Fruit fly (Drosophila melanogaster) whole organism: ENCODE measurements around the gene CG15005.

ENCODE experiments used
- CG8478 ChIP-seq: fragments of >200 bp; optimal IDR thresholded peaks from 2 replicates; lab custom pipeline; 2018; ENCODE audit warnings: inconsistent platforms
- Dll ChIP-seq: fragments of >200 bp; optimal IDR thresholded peaks from 2 replicates; lab custom pipeline; 2017
- EcR ChIP-seq, 2 experiments: fragments of >200 bp; optimal IDR thresholded peaks; 2 replicates each; lab custom pipeline; 2017; ENCODE audit warnings: missing biosample characterization in 2 of 2, missing genetic modification characterization in 2 of 2, missing genetic modification reagents in 2 of 2
- pan ChIP-seq: fragments of >200 bp; optimal IDR thresholded peaks from 2 replicates; lab custom pipeline; 2017
- psq ChIP-seq: fragments of >200 bp; optimal IDR thresholded peaks from 2 replicates; lab custom pipeline; 2017
- usp ChIP-seq: fragments of >200 bp; optimal IDR thresholded peaks from 2 replicates; lab custom pipeline; 2017; ENCODE audit warnings: missing biosample characterization, missing genetic modification characterization, mixed read lengths

CG15005 gene

DNA sequence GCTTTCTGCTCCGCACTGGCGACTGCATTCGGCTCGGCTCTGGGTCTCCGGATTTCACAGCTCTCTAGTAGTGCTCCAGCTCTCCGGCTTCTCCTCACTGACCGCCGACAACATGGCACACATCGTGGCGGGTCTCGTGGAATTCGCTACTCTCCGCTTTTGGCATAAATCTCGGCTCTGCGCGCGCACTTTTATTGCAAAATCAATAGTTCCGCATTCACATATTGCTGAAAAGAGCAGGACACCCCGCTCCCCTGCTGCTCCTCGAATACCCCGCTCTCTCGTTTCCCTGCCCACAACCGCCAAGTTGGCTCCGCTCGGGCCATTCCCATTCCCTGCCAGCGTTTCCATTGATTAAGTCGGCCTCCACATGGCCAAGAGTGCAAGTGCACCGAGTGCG lies 18.9 kb downstream of the CG15005 start:
- TF ChIP-seq psq (lab: Kevin White, UChicago) (no peak), usp (no peak), CG8478 (no peak), Dll (lab: Kevin White, UChicago) (no peak), EcR (GFP tag; optimal IDR thresholded peaks at IDR 0.05; lab: Kevin White, UChicago) (no peak), pan (lab: Kevin White, UChicago) (no peak)

DNA sequence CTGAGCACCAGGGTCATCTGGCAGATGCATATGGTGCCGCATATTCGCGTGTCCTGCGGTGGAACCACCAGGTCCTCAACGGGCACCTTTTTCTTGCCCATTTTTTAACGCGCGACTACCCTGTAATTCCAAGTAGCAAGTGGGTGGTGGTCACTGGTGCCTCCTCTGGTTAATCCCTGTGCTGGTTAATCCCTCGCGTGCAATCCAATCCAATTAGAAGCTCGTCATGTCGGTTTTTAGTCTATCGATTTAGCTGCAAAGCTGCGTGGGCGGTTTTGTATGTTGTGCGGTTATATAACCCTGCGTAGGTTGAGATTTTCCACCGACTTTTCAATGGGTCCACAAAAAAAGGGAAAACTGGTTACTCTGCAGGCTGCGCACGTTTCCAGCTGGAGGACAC lies 19.6 kb downstream of the CG15005 start, which contains the start of gene Teh3:
Gene Teh3 (minus strand): TSS at position 101 of the 400 bp plus-strand sequence.
- TF ChIP-seq EcR (GFP tag; optimal IDR thresholded peaks at IDR 0.05; lab: Kevin White, UChicago), result no peak
- no peak for TF ChIP-seq Dll (lab: Kevin White, UChicago)
- no peak for TF ChIP-seq CG8478
- TF ChIP-seq usp, result no peak
- no peak for TF ChIP-seq pan (lab: Kevin White, UChicago)
- no peak for TF ChIP-seq psq (lab: Kevin White, UChicago)

- no peak for TF ChIP-seq EcR (GFP tag; optimal IDR thresholded peaks at IDR 0.05; lab: Kevin White, UChicago)
- TF ChIP-seq usp, result no peak
- TF ChIP-seq psq (lab: Kevin White, UChicago), result no peak
- TF ChIP-seq Dll (lab: Kevin White, UChicago), result no peak
Measured at dm6 chr3L:4177981-4178562, 26.1 kb downstream of the CG15005 start, which contains the start of gene Teh4. Gene Teh4 (minus strand): TSS chr3L:4178270.

- TF ChIP-seq usp, result no peak
- no peak for TF ChIP-seq psq (lab: Kevin White, UChicago)
- TF ChIP-seq Dll (lab: Kevin White, UChicago), result no peak
- no peak for TF ChIP-seq pan (lab: Kevin White, UChicago)
- no peak for TF ChIP-seq CG8478
- TF ChIP-seq EcR (GFP tag; optimal IDR thresholded peaks at IDR 0.05; lab: Kevin White, UChicago), result no peak
Measured at dm6 chr3L:4173584-4173983, 30.6 kb downstream of the CG15005 start, which contains the start of gene CG18675. Gene CG18675 (plus strand): TSS chr3L:4173884.

- TF ChIP-seq psq (lab: Kevin White, UChicago), result no peak
- no peak for TF ChIP-seq usp
- no peak for TF ChIP-seq Dll (lab: Kevin White, UChicago)
- TF ChIP-seq CG8478, result no peak
- TF ChIP-seq EcR (GFP tag; optimal IDR thresholded peaks at IDR 0.05; lab: Kevin White, UChicago), result no peak
- TF ChIP-seq pan (lab: Kevin White, UChicago), result no peak
Measured at dm6 chr3L:4169957-4170651, 34.0 kb downstream of the CG15005 start, which contains the start of gene Ero1L. Gene Ero1L (plus strand): TSS chr3L:4170404.

- TF ChIP-seq EcR (GFP tag; optimal IDR thresholded peaks at IDR 0.05; lab: Kevin White, UChicago) (no peak), pan (lab: Kevin White, UChicago) (no peak), psq (lab: Kevin White, UChicago) (no peak), Dll (lab: Kevin White, UChicago) (no peak), usp (no peak), CG8478 (no peak)
Measured at dm6 chr3L:4167353-4167842, 36.7 kb downstream of the CG15005 start, which contains the start of gene mas. Gene mas (minus strand): TSS chr3L:4167464.

dm6 chr3L:4160926-4161325 lies 43.2 kb downstream of the CG15005 start, which contains the start of gene nab:
Gene nab (minus strand): TSS chr3L:4160932.
- TF ChIP-seq CG8478 (no peak), usp (no peak), pan (lab: Kevin White, UChicago) (no peak), Dll (lab: Kevin White, UChicago) (no peak), EcR (GFP tag; optimal IDR thresholded peaks at IDR 0.05; lab: Kevin White, UChicago) (no peak), psq (lab: Kevin White, UChicago) (no peak)

dm6 chr3L:4159264-4159663 lies 44.9 kb downstream of the CG15005 start:
- TF ChIP-seq pan (lab: Kevin White, UChicago), result no peak
- TF ChIP-seq usp, result no peak
- no peak for TF ChIP-seq EcR (GFP tag; optimal IDR thresholded peaks at IDR 0.05; lab: Kevin White, UChicago)
- TF ChIP-seq Dll (lab: Kevin White, UChicago), result no peak
- no peak for TF ChIP-seq psq (lab: Kevin White, UChicago)

- TF ChIP-seq psq (lab: Kevin White, UChicago) (no peak), Dll (lab: Kevin White, UChicago) (no peak), EcR (GFP tag; optimal IDR thresholded peaks at IDR 0.05; lab: Kevin White, UChicago) (no peak), usp (no peak), CG8478 (no peak), pan (lab: Kevin White, UChicago) (no peak)
Measured at dm6 chr3L:4158361-4158760, 45.8 kb downstream of the CG15005 start.

dm6 chr3L:4157852-4158251 lies 46.3 kb downstream of the CG15005 start:
- no peak for TF ChIP-seq Dll (lab: Kevin White, UChicago)
- no peak for TF ChIP-seq usp
- no peak for TF ChIP-seq pan (lab: Kevin White, UChicago)
- no peak for TF ChIP-seq CG8478
- TF ChIP-seq psq (lab: Kevin White, UChicago), result no peak
- no peak for TF ChIP-seq EcR (GFP tag; optimal IDR thresholded peaks at IDR 0.05; lab: Kevin White, UChicago)
